Fruit fly (Drosophila melanogaster) whole organism, wandering third instar larva: ENCODE measurements around the gene CG15731.

ENCODE experiments used
- Abd-B ChIP-seq: fragments of >200 bp; optimal IDR thresholded peaks from 2 replicates; lab custom pipeline; 2017; ENCODE audit warnings: missing biosample characterization, missing genetic modification characterization
- Dfd ChIP-seq: fragments of >200 bp; optimal IDR thresholded peaks from 2 replicates; lab custom pipeline; 2017; ENCODE audit warnings: missing biosample characterization, missing genetic modification characterization
- Hr78 ChIP-seq: fragments of >200 bp; optimal IDR thresholded peaks from 2 replicates; lab custom pipeline; 2017; ENCODE audit warnings: missing biosample characterization, missing genetic modification characterization
- Myc ChIP-seq: fragments of >200 bp; optimal IDR thresholded peaks from 2 replicates; lab custom pipeline; 2017
- Rel ChIP-seq, 2 experiments: fragments of 200-800 bp; sonication (Bioruptor generic) in 1 of 2; optimal IDR thresholded peaks; 2 replicates in 1 of 2; 3 replicates in 1 of 2; lab custom pipeline; 2016 to 2019; ENCODE audit warnings: mild to moderate bottlenecking in 2 of 2, missing biosample characterization in 2 of 2, missing genetic modification characterization in 2 of 2, moderate library complexity in 1 of 2
- dmrt93B ChIP-seq: fragments of 200-800 bp; sonication (Bioruptor generic); optimal IDR thresholded peaks from 2 replicates; lab custom pipeline; 2018; ENCODE audit warnings: missing biosample characterization, mild to moderate bottlenecking, missing genetic modification characterization
- h ChIP-seq: fragments of 200-800 bp; sonication (Bioruptor generic); optimal IDR thresholded peaks from 3 replicates; lab custom pipeline; 2016; ENCODE audit warnings: missing biosample characterization, mild to moderate bottlenecking, missing genetic modification characterization
- psq ChIP-seq: fragments of 200-800 bp; sonication (Bioruptor generic); optimal IDR thresholded peaks from 3 replicates; lab custom pipeline; 2017; ENCODE audit warnings: missing biosample characterization, mild to moderate bottlenecking, missing genetic modification characterization, moderate library complexity
- usp ChIP-seq: fragments of >200 bp; optimal IDR thresholded peaks from 2 replicates; lab custom pipeline; 2017; ENCODE audit warnings: missing biosample characterization, missing genetic modification characterization

dm6 chrX:12466541-12467240 lies 9.1 kb upstream of the CG15731 start:
- TF ChIP-seq h (GFP tag; lab: Kevin White, UChicago), result no peak
- no peak for TF ChIP-seq Myc
- TF ChIP-seq usp (GFP tag; lab: Kevin White, UChicago), result no peak
- TF ChIP-seq Hr78 (GFP tag; lab: Kevin White, UChicago), result no peak
- no peak for TF ChIP-seq dmrt93B
- TF ChIP-seq Dfd (GFP tag; lab: Kevin White, UChicago), result no peak
- no peak for TF ChIP-seq Abd-B (GFP tag; lab: Kevin White, UChicago)
- TF ChIP-seq Rel (GFP tag; optimal IDR thresholded peaks at IDR 0.05; lab: Kevin White, UChicago), result no peak
- no peak for TF ChIP-seq Rel (tag; optimal IDR thresholded peaks at IDR 0.05; lab: Kevin White, UChicago)
- TF ChIP-seq psq (GFP tag; lab: Kevin White, UChicago), result no peak
